Fruit fly (Drosophila melanogaster): Measurements from ENCODE around the gene RpL23A.

dm6 chr3L:1688161-1688560 is 19.7 kb upstream of the RpL23A start:
- TF ChIP-seq pan (optimal IDR thresholded peaks at IDR 0.05), result no peak
- TF ChIP-seq EcR (GFP tag; optimal IDR thresholded peaks at IDR 0.05), result no peak
- TF ChIP-seq psq (optimal IDR thresholded peaks at IDR 0.05), result no peak
- TF ChIP-seq usp (GFP tag; optimal IDR thresholded peaks at IDR 0.05), result no peak
- TF ChIP-seq CG8478 (optimal IDR thresholded peaks at IDR 0.05), result no peak
- no peak for TF ChIP-seq Dll (optimal IDR thresholded peaks at IDR 0.05)

All from whole organism.